Fruit fly (Drosophila melanogaster): ENCODE data around the gene CG5126.

DNA sequence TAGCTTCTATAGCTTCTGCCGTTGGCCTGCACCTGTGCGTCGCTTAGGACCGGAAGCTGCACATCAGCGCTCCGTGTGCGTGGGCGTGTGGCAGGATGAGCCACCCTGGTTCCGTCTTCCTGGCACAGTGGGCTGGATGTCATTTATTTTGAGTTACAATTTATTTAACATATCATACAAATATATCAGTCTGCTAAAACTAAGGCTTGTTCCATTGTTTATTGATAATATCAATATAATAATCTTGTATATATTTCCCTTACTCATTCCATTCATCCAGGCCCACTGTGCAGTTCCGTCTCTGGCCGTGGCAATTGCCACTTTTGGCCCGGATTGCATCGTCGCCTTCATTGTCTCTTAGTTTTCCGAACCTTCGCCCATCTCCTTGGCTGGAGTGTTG lies 30.6 kb upstream of the CG5126 start:
- TF ChIP-seq Bgb (GFP tag; IDR thresholded peaks at IDR 0.05; ENCODE audit: partially characterized antibody) (no peak), amos (GFP tag; IDR thresholded peaks at IDR 0.05; ENCODE audit: partially characterized antibody) (no peak), CG14965 (GFP tag; optimal IDR thresholded peaks at IDR 0.05; ENCODE audit: borderline replicate concordance) (no peak), Ravus (GFP tag; IDR thresholded peaks at IDR 0.05) (no peak), CG17385 (GFP tag; optimal IDR thresholded peaks at IDR 0.05) (peak; percentile 39), CG16779 (GFP tag; IDR thresholded peaks at IDR 0.05) (no peak), CG10654 (GFP tag; optimal IDR thresholded peaks at IDR 0.05) (peak; percentile 23), Dfd (GFP tag; optimal IDR thresholded peaks at IDR 0.05) (no peak), Lhr (GFP tag; optimal IDR thresholded peaks at IDR 0.05) (no peak), CG7745 (tag; optimal IDR thresholded peaks at IDR 0.05) (no peak), Opbp (GFP tag; IDR thresholded peaks at IDR 0.05; ENCODE audit: partially characterized antibody) (no peak), CG12236 (GFP tag; optimal IDR thresholded peaks at IDR 0.05) (no peak), Dip2 (GFP tag; IDR thresholded peaks at IDR 0.05) (no peak), CG2129 (GFP tag; IDR thresholded peaks at IDR 0.05; ENCODE audit: partially characterized antibody) (no peak)

Data from whole organism, embryonic.